Fruit fly (Drosophila melanogaster): ENCODE measurements around the gene Cp16.

DNA sequence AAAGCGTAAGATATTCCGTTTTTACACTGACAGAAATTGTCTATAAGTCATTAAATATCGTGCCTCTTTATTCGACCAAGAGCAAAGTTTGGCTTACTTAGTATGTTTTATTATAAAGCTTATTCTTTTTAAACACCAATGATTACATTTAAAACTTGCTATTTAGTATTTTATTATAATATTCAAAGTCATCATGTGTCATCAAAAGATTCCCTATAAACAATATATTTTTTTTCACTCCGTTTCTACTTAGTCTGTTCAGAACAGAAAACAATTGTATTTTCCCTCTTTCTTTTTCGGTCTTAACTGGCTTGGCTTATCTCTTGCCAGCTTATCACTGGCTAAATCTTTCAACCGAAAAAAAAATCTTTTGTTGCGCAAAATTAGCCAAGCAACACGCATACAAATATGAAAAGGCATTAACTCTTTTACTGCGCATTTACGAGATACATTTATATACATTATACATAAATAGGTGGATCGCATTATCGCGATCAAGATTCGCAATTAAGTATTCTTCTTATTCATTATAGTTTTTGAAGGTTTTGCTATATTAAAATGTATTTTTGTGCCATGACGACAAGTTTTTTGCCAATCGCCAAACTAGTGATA is 45.7 kb downstream of the Cp16 start:
- TF ChIP-seq pan (optimal IDR thresholded peaks at IDR 0.05): no peak
- TF ChIP-seq psq (optimal IDR thresholded peaks at IDR 0.05): no peak
- TF ChIP-seq EcR (GFP tag; optimal IDR thresholded peaks at IDR 0.05): no peak
- no peak for TF ChIP-seq Dll (optimal IDR thresholded peaks at IDR 0.05)
